Worm (Caenorhabditis elegans): ENCODE data around the gene F13H8.5.

Gene F13H8.5

DNA sequence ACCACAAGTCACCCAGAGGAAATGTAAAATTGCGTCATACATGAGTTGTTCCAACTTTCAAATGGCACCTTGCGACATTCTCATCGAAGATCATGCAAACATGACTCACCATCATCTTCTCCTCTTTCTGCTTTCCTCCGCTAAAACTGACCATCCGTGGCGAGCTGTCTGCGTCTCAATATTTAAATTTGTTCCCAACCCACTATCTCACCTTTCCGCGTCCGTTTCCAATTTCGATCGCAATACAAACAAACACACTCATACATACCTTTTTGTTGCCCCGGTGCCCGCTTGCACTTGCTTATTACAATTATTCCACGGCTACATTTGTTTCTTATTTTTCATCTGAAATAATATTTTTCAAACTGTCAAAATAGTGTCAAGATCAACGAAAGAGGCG is 4.8 kb upstream of the F13H8.5 start, which contains the start of gene nmgp-1:
Gene nmgp-1 (plus strand): TSS at position 174 of the 400 bp plus-strand sequence.
- no peak for TF ChIP-seq ets-5 (GFP tag; IDR thresholded peaks at IDR 0.05)
- no peak for TF ChIP-seq ama-1 (optimal IDR thresholded peaks at IDR 0.05)
- no peak for TF ChIP-seq ceh-90 (tag; optimal IDR thresholded peaks at IDR 0.05)
- no peak for TF ChIP-seq aly-2 (tag; optimal IDR thresholded peaks at IDR 0.05)
- no peak for TF ChIP-seq nhr-84 (tag; optimal IDR thresholded peaks at IDR 0.05)
- TF ChIP-seq nhr-85 (tag) = no peak
- TF ChIP-seq grh-1 (GFP tag; IDR thresholded peaks at IDR 0.05) = no peak
- no peak for TF ChIP-seq elt-3 (tag; optimal IDR thresholded peaks at IDR 0.05)
- TF ChIP-seq C16A3.4 (tag; optimal IDR thresholded peaks at IDR 0.05) = no peak

DNA sequence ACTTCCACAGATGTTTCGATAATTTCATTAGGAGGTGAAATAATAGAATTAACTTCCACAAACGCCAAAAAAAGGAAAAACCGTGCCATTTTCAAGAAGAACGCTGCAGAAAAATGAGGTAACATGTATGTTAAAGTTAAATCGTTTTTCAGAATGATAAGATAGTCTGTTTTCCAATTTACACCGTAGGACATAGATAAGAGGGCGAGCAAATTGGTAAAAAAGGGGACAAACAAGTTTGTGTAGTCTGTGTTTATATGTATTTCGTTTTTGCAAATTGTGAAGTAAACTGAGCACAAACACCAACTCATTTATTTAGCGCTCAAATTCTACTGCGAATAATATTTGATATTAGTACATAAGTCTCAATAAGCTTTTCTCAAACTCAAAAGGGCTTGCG is 3.9 kb upstream of the F13H8.5 start, which contains the start of gene F13H8.11:
Gene F13H8.11 (minus strand): TSS at position 155 of the 400 bp plus-strand sequence.
- TF ChIP-seq lin-35 (GFP tag; optimal IDR thresholded peaks at IDR 0.05) (peak in 1 of 2 experiments; percentile 8), F16B12.6 (tag; optimal IDR thresholded peaks at IDR 0.05) (no peak), elt-2 (tag; optimal IDR thresholded peaks at IDR 0.05) (peak; percentile 29)

- TF ChIP-seq fkh-4 (tag; optimal IDR thresholded peaks at IDR 0.05; ENCODE audit: borderline replicate concordance) = no peak
- TF ChIP-seq blmp-1 (tag; optimal IDR thresholded peaks at IDR 0.05) = peak; percentile 25
- TF ChIP-seq efl-1 (optimal IDR thresholded peaks at IDR 0.05) = no peak
- peak in 1 of 2 experiments; percentile 8 for TF ChIP-seq efl-1 (GFP tag; optimal IDR thresholded peaks at IDR 0.05 in 1 of 2)
- TF ChIP-seq nhr-85 (tag) = peak; percentile 13
- TF ChIP-seq rnt-1 (tag; optimal IDR thresholded peaks at IDR 0.05) = no peak
These were observed 1.4 kb upstream of the F13H8.5 start for ce11 chrII:6257220-6257877.

- TF ChIP-seq nhr-12 (tag; optimal IDR thresholded peaks at IDR 0.05) = no peak
- TF ChIP-seq dsc-1 (tag; optimal IDR thresholded peaks at IDR 0.05) = no peak
- TF ChIP-seq ceh-63 (GFP tag; optimal IDR thresholded peaks at IDR 0.05) = no peak
- TF ChIP-seq ceh-88 (GFP tag; IDR thresholded peaks at IDR 0.05) = no peak
- TF ChIP-seq fos-1 (tag; optimal IDR thresholded peaks at IDR 0.05) = no peak
- no peak for TF ChIP-seq lin-39 (tag; optimal IDR thresholded peaks at IDR 0.05)
- TF ChIP-seq nhr-85 (tag) = peak; percentile 23
- TF ChIP-seq sox-4 (tag; optimal IDR thresholded peaks at IDR 0.05) = no peak
- TF ChIP-seq efl-1 (optimal IDR thresholded peaks at IDR 0.05) = no peak
- TF ChIP-seq efl-1 (GFP tag; optimal IDR thresholded peaks at IDR 0.05 in 1 of 2) = peak in 1 of 2 experiments; percentile 87
- no peak for TF ChIP-seq hlh-17 (GFP tag; optimal IDR thresholded peaks at IDR 0.05; ENCODE audit: borderline replicate concordance)
- no peak for TF ChIP-seq unc-30 (tag; optimal IDR thresholded peaks at IDR 0.05)
- TF ChIP-seq F16B12.6 (tag; optimal IDR thresholded peaks at IDR 0.05) = no peak
These were observed 3.2 kb downstream of the F13H8.5 start for ce11 chrII:6252707-6253106.

DNA sequence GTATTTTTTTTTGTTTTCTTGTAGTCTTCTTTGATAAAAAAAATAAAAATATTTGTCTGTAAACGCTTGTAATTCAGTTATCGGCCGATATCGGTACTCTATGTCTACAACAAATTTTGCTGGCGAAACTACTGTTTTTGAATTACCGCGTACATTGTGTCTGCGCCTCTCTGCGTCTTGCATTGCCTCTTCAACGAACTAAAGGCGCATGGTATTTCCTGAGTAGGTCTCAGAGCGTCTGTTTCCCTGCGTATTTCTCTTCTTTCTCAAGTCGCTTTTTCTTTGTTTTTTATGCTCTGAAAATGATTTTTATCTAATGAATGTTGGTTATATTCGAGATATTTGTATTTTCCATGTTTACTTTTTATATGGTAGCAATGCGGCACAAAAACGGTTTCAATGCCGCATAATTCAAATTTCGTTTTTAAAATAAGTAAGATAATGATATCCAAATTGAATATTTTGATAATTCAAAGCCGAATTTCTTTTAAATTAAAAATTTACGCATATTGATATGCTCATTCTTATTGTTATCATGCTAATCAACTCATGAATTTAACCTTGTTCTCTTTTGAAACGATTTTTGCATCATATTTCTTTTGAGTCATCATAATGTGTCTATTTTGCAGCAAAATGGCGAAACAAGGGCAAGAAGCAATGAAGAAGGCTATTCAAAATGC is 5.0 kb downstream of the F13H8.5 start, which contains the start of gene phb-2:
Gene phb-2 (plus strand): TSS at position 630 of the 680 bp plus-strand sequence.
- peak; percentile 44 for TF ChIP-seq dsc-1 (tag; optimal IDR thresholded peaks at IDR 0.05)
- peak; percentile 63 for TF ChIP-seq unc-86 (tag; optimal IDR thresholded peaks at IDR 0.05)
- TF ChIP-seq C34B4.2 (tag; optimal IDR thresholded peaks at IDR 0.05) = no peak
- TF ChIP-seq mef-2 (tag; optimal IDR thresholded peaks at IDR 0.05) = no peak
- TF ChIP-seq dpl-1 (GFP tag; optimal IDR thresholded peaks at IDR 0.05) = peak; percentile 97 to 98 (median 97)
- TF ChIP-seq ceh-90 (tag; optimal IDR thresholded peaks at IDR 0.05) = no peak
- peak in 2 of 6 experiments; percentile 59 to 73 for TF ChIP-seq elt-3 (tag; optimal IDR thresholded peaks at IDR 0.05)
- peak; percentile 91 for TF ChIP-seq nhr-85 (tag)
- TF ChIP-seq aly-2 (tag; optimal IDR thresholded peaks at IDR 0.05) = peak; percentile 46
- TF ChIP-seq blmp-1 (tag; optimal IDR thresholded peaks at IDR 0.05) = peak; percentile 73
- peak; percentile 60 for TF ChIP-seq F16B12.6 (tag; optimal IDR thresholded peaks at IDR 0.05)
- peak; percentile 7 for TF ChIP-seq fkh-10 (GFP tag; optimal IDR thresholded peaks at IDR 0.05)
- peak; percentile 98 to 100 for TF ChIP-seq lin-35 (GFP tag; optimal IDR thresholded peaks at IDR 0.05)
- TF ChIP-seq mdl-1 (tag; optimal IDR thresholded peaks at IDR 0.05) = peak in 1 of 2 experiments; percentile 78
- peak; percentile 79 for TF ChIP-seq nhr-19 (GFP tag; conservative IDR thresholded peaks at IDR 0.05)
- TF ChIP-seq C04F5.9 (tag; optimal IDR thresholded peaks at IDR 0.05) = peak; percentile 17
- TF ChIP-seq zag-1 (tag; optimal IDR thresholded peaks at IDR 0.05) = no peak
- TF ChIP-seq ceh-8 (GFP tag; optimal IDR thresholded peaks at IDR 0.05) = no peak
- TF ChIP-seq lin-39 (tag; optimal IDR thresholded peaks at IDR 0.05) = no peak
- peak; percentile 88 for TF ChIP-seq nhr-71 (tag; optimal IDR thresholded peaks at IDR 0.05)
- TF ChIP-seq C16A3.4 (tag; optimal IDR thresholded peaks at IDR 0.05) = peak; percentile 79
- TF ChIP-seq nhr-11 (tag; optimal IDR thresholded peaks at IDR 0.05) = peak; percentile 46
- TF ChIP-seq lin-15B (tag; optimal IDR thresholded peaks at IDR 0.05) = peak; percentile 72
- peak; percentile 7 for TF ChIP-seq hpl-2 (GFP tag; optimal IDR thresholded peaks at IDR 0.05)
- no peak for TF ChIP-seq aha-1 (tag; optimal IDR thresholded peaks at IDR 0.05)
- TF ChIP-seq jun-1 (tag; optimal IDR thresholded peaks at IDR 0.05) = peak; percentile 68

Data from whole organism, L1 larva.